Fruit fly (Drosophila melanogaster): ENCODE measurements around the gene Amnionless.
A peak's percentile ranks its signal among the peaks of the same experiment; 100 is the strongest.

The Amnionless gene

DNA sequence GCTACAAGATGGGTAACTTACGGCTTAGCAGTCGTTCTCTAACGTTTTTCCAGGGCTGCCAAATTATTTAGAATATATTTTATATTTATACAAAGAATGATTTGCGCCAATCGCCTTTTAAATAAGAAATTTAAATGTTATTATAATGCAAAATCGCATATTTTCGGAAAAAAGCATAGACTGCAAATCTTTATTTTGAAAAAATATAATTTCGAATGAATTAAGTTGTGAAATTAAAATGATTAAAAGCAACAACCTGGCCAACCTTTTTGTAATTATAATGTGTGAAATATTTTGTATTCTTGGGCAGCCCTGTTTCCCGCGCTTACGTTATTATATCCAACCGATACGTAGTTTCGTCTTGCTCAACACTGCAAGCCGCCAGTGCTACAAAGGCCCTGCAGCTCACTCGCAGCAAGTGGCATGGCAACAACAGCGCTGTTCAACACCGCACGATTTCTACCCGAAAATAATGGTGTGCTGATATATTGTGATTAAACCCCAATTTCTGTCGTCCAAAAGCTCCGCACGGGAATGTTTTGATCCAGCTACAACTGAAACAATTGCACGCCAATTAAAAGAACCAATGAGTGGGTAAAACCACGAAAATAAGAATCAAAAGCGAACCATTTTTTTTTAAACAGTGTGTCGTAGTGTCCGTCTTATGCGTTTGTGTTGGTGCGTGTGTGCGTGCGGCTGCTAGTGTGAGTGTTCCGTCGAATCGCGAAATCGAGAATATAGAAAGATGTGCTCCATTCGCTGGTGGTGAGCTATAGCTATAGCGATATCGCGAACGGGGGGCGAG is 8.7 kb upstream of the Amnionless start, which contains the start of gene Pi3K21B (continued):
- TF ChIP-seq CG1603 (tag; optimal IDR thresholded peaks at IDR 0.05): peak; percentile 85
- TF ChIP-seq chif (GFP tag; optimal IDR thresholded peaks at IDR 0.05): peak; percentile 87 to 88
- peak; percentile 88 for TF ChIP-seq CG8089 (GFP tag; optimal IDR thresholded peaks at IDR 0.05)
- TF ChIP-seq HmgZ (tag; optimal IDR thresholded peaks at IDR 0.05): peak; percentile 87
- peak; percentile 88 for TF ChIP-seq Aef1 (GFP tag; IDR thresholded peaks at IDR 0.05)
- TF ChIP-seq grau (tag; optimal IDR thresholded peaks at IDR 0.05): peak; percentile 90
- TF ChIP-seq MBD-R2 (GFP tag; IDR thresholded peaks at IDR 0.05): peak; percentile 76; the same call in 1 of the 2 replicates
- peak; percentile 80 for TF ChIP-seq CG18011 (GFP tag; optimal IDR thresholded peaks at IDR 0.05)
- TF ChIP-seq Camta (GFP tag; optimal IDR thresholded peaks at IDR 0.05): peak; percentile 90
- TF ChIP-seq sens-2 (GFP tag; IDR thresholded peaks at IDR 0.05): peak; percentile 59; the same call in 1 of the 2 replicates
- TF ChIP-seq CG10462 (GFP tag; optimal IDR thresholded peaks at IDR 0.05): peak; percentile 75
- peak; percentile 87 for TF ChIP-seq Meics (GFP tag; optimal IDR thresholded peaks at IDR 0.05)
- TF ChIP-seq CG15479 (GFP tag; optimal IDR thresholded peaks at IDR 0.05): no peak
- no peak for TF ChIP-seq hbn (GFP tag; IDR thresholded peaks at IDR 0.05; ENCODE audit: partially characterized antibody)
- peak; percentile 87 for TF ChIP-seq az2 (GFP tag; optimal IDR thresholded peaks at IDR 0.05)
- peak; percentile 85; the same call in 1 of the 2 replicates for TF ChIP-seq ranshi (GFP tag; IDR thresholded peaks at IDR 0.05)
- peak; percentile 79 for TF ChIP-seq Oaz (GFP tag; IDR thresholded peaks at IDR 0.05)
- TF ChIP-seq CG11093 (GFP tag; IDR thresholded peaks at IDR 0.05): peak; percentile 81
- peak; percentile 92 for TF ChIP-seq Abd-B (GFP tag; optimal IDR thresholded peaks at IDR 0.05)
- peak; percentile 78 for TF ChIP-seq pzg (GFP tag; optimal IDR thresholded peaks at IDR 0.05)
- peak; percentile 34; the same call in 1 of the 2 replicates for TF ChIP-seq unc-4 (GFP tag; IDR thresholded peaks at IDR 0.05; ENCODE audit: partially characterized antibody)
- TF ChIP-seq CG4707 (GFP tag; optimal IDR thresholded peaks at IDR 0.05): peak; percentile 37
- peak; percentile 87 for TF ChIP-seq Atf-2 (GFP tag; optimal IDR thresholded peaks at IDR 0.05)
- no peak for TF ChIP-seq Lim3 (GFP tag; IDR thresholded peaks at IDR 0.05)
- peak; percentile 90 for TF ChIP-seq chm (GFP tag; IDR thresholded peaks at IDR 0.05)
- peak; percentile 28 for TF ChIP-seq Deaf1 (tag; optimal IDR thresholded peaks at IDR 0.05)
- peak; percentile 78 for TF ChIP-seq CG10959 (GFP tag; IDR thresholded peaks at IDR 0.05)
- TF ChIP-seq CG2875 (GFP tag; optimal IDR thresholded peaks at IDR 0.05): peak; percentile 74
- TF ChIP-seq CG9215 (GFP tag; IDR thresholded peaks at IDR 0.05): peak; percentile 87
- peak; percentile 93 for TF ChIP-seq pum (GFP tag; optimal IDR thresholded peaks at IDR 0.05)
- TF ChIP-seq jing (GFP tag; optimal IDR thresholded peaks at IDR 0.05): peak; percentile 43
- TF ChIP-seq CG17829 (tag; optimal IDR thresholded peaks at IDR 0.05): peak; percentile 89
- peak; percentile 84 for TF ChIP-seq tgo (GFP tag; IDR thresholded peaks at IDR 0.05)
- TF ChIP-seq dm (GFP tag; optimal IDR thresholded peaks at IDR 0.05): peak; percentile 91
- peak; percentile 94 for TF ChIP-seq CG3281 (GFP tag; optimal IDR thresholded peaks at IDR 0.05)
- TF ChIP-seq zen2 (GFP tag; IDR thresholded peaks at IDR 0.05; ENCODE audit: partially characterized antibody): no peak
- peak; percentile 96 for TF ChIP-seq CG12659 (GFP tag; optimal IDR thresholded peaks at IDR 0.05)
- TF ChIP-seq bigmax (GFP tag; optimal IDR thresholded peaks at IDR 0.05): peak; percentile 4
- peak; percentile 84 for TF ChIP-seq H2.0 (GFP tag; IDR thresholded peaks at IDR 0.05)
- TF ChIP-seq Doc2 (GFP tag; IDR thresholded peaks at IDR 0.05): no peak
- peak; percentile 77 for TF ChIP-seq CG10565 (GFP tag; optimal IDR thresholded peaks at IDR 0.05)
- TF ChIP-seq CG14965 (GFP tag; optimal IDR thresholded peaks at IDR 0.05; ENCODE audit: borderline replicate concordance): peak; percentile 55
- TF ChIP-seq fd3F (GFP tag; optimal IDR thresholded peaks at IDR 0.05): peak; percentile 88
- TF ChIP-seq CG13775 (GFP tag; optimal IDR thresholded peaks at IDR 0.05): peak; percentile 95
- peak; percentile 64 for TF ChIP-seq dimm (GFP tag; IDR thresholded peaks at IDR 0.05)
- peak; percentile 91 for TF ChIP-seq ci (GFP tag; IDR thresholded peaks at IDR 0.05)
- peak; percentile 43; the same call in 1 of the 2 replicates for TF ChIP-seq ro (GFP tag; IDR thresholded peaks at IDR 0.05)
- TF ChIP-seq D19B (GFP tag; optimal IDR thresholded peaks at IDR 0.05): peak; percentile 68
- TF ChIP-seq CG18476 (GFP tag; optimal IDR thresholded peaks at IDR 0.05): peak; percentile 79
